Fruit fly (Drosophila melanogaster): ENCODE data around the gene Rab7.

dm6 chr3R:24010637-24011214, 17.9 kb downstream of the Rab7 start:
- no peak for TF ChIP-seq Sin3A (optimal IDR thresholded peaks at IDR 0.05)
- no peak for TF ChIP-seq Myc (optimal IDR thresholded peaks at IDR 0.05)
- no peak for TF ChIP-seq h (optimal IDR thresholded peaks at IDR 0.05)

All from Kc167 (cell line).